Fruit fly (Drosophila melanogaster) Kc167 (cell line): ENCODE results near the gene CG32669.

ENCODE experiments used
- Myc ChIP-seq: fragments of >200 bp; optimal IDR thresholded peaks from 2 replicates; lab custom pipeline; 2017; ENCODE audit warnings: missing external identifiers
- Sin3A ChIP-seq: fragments of >200 bp; optimal IDR thresholded peaks from 2 replicates; lab custom pipeline; 2018; ENCODE audit warnings: missing external identifiers
- h ChIP-seq: fragments of >200 bp; optimal IDR thresholded peaks from 3 replicates; lab custom pipeline; 2018; ENCODE audit warnings: missing external identifiers
- insv ChIP-seq: fragments of >200 bp; optimal IDR thresholded peaks from 3 replicates; lab custom pipeline; 2018; ENCODE audit warnings: missing external identifiers
- psq ChIP-seq: fragments of >200 bp; optimal IDR thresholded peaks from 2 replicates; lab custom pipeline; 2017; ENCODE audit warnings: missing external identifiers
- ttk ChIP-seq: sonication (Bioruptor generic); optimal IDR thresholded peaks from 2 replicates; lab custom pipeline; 2017; ENCODE audit warnings: missing external identifiers

- TF ChIP-seq Sin3A (lab: Kevin White, UChicago) (no peak), h (lab: Kevin White, UChicago) (no peak), psq (no peak), insv (no peak), Myc (no peak), ttk (lab: Kevin White, UChicago) (no peak)
Observed at dm6 chrX:10801033-10801432, 43.8 kb downstream of the CG32669 start.
